Fruit fly (Drosophila melanogaster): ENCODE results near the gene Dnaaf5.
A peak's percentile ranks its signal among the peaks of the same experiment; 100 is the strongest.

Gene Dnaaf5

DNA sequence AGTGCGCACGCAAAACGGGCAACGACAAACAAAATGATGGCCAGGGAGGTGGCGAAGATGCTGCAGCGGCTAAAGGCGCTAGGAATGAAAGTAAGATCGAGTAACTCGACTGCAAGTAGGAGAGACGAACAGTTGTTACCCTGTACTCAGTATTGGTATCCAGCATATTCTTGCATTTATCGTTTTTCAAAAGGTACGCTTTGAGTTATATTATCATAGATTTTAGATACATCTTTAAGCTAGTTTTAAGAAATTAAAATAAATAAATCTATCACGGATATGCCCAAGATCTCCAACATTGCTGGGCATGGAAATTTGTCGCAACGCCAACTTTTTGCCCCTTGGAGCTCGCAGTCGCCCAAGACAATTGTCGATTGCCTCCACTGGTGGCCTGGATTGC lies 26.3 kb upstream of the Dnaaf5 start (continued):
- no peak for TF ChIP-seq bbx (GFP tag; IDR thresholded peaks at IDR 0.05; ENCODE audit: partially characterized antibody)
- no peak for TF ChIP-seq CG18619 (GFP tag; optimal IDR thresholded peaks at IDR 0.05)
- TF ChIP-seq br (optimal IDR thresholded peaks at IDR 0.05): no peak
- no peak for TF ChIP-seq B-H2 (GFP tag; optimal IDR thresholded peaks at IDR 0.05)
- no peak for TF ChIP-seq CG4820 (GFP tag; optimal IDR thresholded peaks at IDR 0.05)
- TF ChIP-seq lbe (GFP tag; optimal IDR thresholded peaks at IDR 0.05): no peak
- TF ChIP-seq vvl (GFP tag; IDR thresholded peaks at IDR 0.05): no peak
- TF ChIP-seq tll (GFP tag; optimal IDR thresholded peaks at IDR 0.05): no peak
- TF ChIP-seq ab (GFP tag; optimal IDR thresholded peaks at IDR 0.05): no peak
- no peak for TF ChIP-seq scrt (GFP tag; optimal IDR thresholded peaks at IDR 0.05)
- no peak for TF ChIP-seq Rx (GFP tag; IDR thresholded peaks at IDR 0.05)
- TF ChIP-seq tin (GFP tag; optimal IDR thresholded peaks at IDR 0.05): no peak
- TF ChIP-seq CG13894 (tag; optimal IDR thresholded peaks at IDR 0.05): no peak
- TF ChIP-seq CG17359 (tag; optimal IDR thresholded peaks at IDR 0.05): no peak
- no peak for TF ChIP-seq HLH3B (GFP tag; IDR thresholded peaks at IDR 0.05)
- TF ChIP-seq so (GFP tag; IDR thresholded peaks at IDR 0.05): no peak
- no peak for TF ChIP-seq Mrtf (GFP tag; IDR thresholded peaks at IDR 0.05)
- no peak for TF ChIP-seq CG9609 (GFP tag; optimal IDR thresholded peaks at IDR 0.05)
- TF ChIP-seq Doc3 (GFP tag; IDR thresholded peaks at IDR 0.05; ENCODE audit: partially characterized antibody): no peak
- TF ChIP-seq Side (GFP tag; optimal IDR thresholded peaks at IDR 0.05): no peak
- TF ChIP-seq CG2712 (tag; optimal IDR thresholded peaks at IDR 0.05): peak; percentile 37
- TF ChIP-seq NK7.1 (GFP tag; optimal IDR thresholded peaks at IDR 0.05): no peak
- TF ChIP-seq CG9797 (GFP tag; optimal IDR thresholded peaks at IDR 0.05): no peak
- TF ChIP-seq CG13775 (GFP tag; optimal IDR thresholded peaks at IDR 0.05): no peak
- TF ChIP-seq CG16813 (GFP tag; IDR thresholded peaks at IDR 0.05; ENCODE audit: partially characterized antibody): no peak
- peak; percentile 27 for TF ChIP-seq Blimp-1 (GFP tag; optimal IDR thresholded peaks at IDR 0.05)
- no peak for TF ChIP-seq trem (tag; optimal IDR thresholded peaks at IDR 0.05)
- TF ChIP-seq ato (GFP tag; IDR thresholded peaks at IDR 0.05; ENCODE audit: partially characterized antibody): no peak
- TF ChIP-seq esg (GFP tag; conservative IDR thresholded peaks at IDR 0.05): no peak
- no peak for TF ChIP-seq dm (GFP tag; optimal IDR thresholded peaks at IDR 0.05)
- no peak for TF ChIP-seq CG8765 (GFP tag; IDR thresholded peaks at IDR 0.05)
- no peak for TF ChIP-seq hb (GFP tag; IDR thresholded peaks at IDR 0.05; ENCODE audit: partially characterized antibody)
- TF ChIP-seq lmd (GFP tag; IDR thresholded peaks at IDR 0.05): peak; percentile 54
- TF ChIP-seq Ets97D (GFP tag; optimal IDR thresholded peaks at IDR 0.05): no peak
- TF ChIP-seq CG4424 (GFP tag; optimal IDR thresholded peaks at IDR 0.05): peak; percentile 21
- TF ChIP-seq CG4282 (GFP tag; optimal IDR thresholded peaks at IDR 0.05): no peak
- TF ChIP-seq seq (GFP tag; IDR thresholded peaks at IDR 0.05): no peak
- TF ChIP-seq ro (GFP tag; IDR thresholded peaks at IDR 0.05): no peak; the same call in 1 of the 2 replicates
- TF ChIP-seq yki (optimal IDR thresholded peaks at IDR 0.05): no peak
- TF ChIP-seq CG18764 (GFP tag; optimal IDR thresholded peaks at IDR 0.05): no peak
- TF ChIP-seq Dip2 (GFP tag; IDR thresholded peaks at IDR 0.05): no peak
- TF ChIP-seq chif (GFP tag; optimal IDR thresholded peaks at IDR 0.05): no peak
- no peak for TF ChIP-seq CG3847 (GFP tag; IDR thresholded peaks at IDR 0.05)
- no peak for TF ChIP-seq CG4730 (GFP tag; IDR thresholded peaks at IDR 0.05)
- no peak for TF ChIP-seq CG18011 (GFP tag; optimal IDR thresholded peaks at IDR 0.05)
- TF ChIP-seq CG10654 (GFP tag; optimal IDR thresholded peaks at IDR 0.05): no peak
- peak; percentile 52; the same call in 1 of the 3 replicates for TF ChIP-seq CG11093 (GFP tag; IDR thresholded peaks at IDR 0.05)
- TF ChIP-seq HHEX (GFP tag; optimal IDR thresholded peaks at IDR 0.05): no peak
- TF ChIP-seq CG12219 (GFP tag; optimal IDR thresholded peaks at IDR 0.05): no peak
- TF ChIP-seq Bteb2 (GFP tag; optimal IDR thresholded peaks at IDR 0.05): no peak
- no peak for TF ChIP-seq Trl (optimal IDR thresholded peaks at IDR 0.05)
- no peak for TF ChIP-seq Trl (GFP tag; optimal IDR thresholded peaks at IDR 0.05)
- TF ChIP-seq bowl (GFP tag; IDR thresholded peaks at IDR 0.05): no peak
